Worm (Caenorhabditis elegans) whole organism, young adult: ENCODE data around the gene ddn-3.

Experiments used
- B0336.3 ChIP-seq: fragments of 200-800 bp; sonication (Bioruptor generic); IDR thresholded peaks from 2 replicates; pipeline ENCODE4 v1.3.6; 2022; ENCODE audit warnings: missing genetic modification characterization, missing compliant biosample characterization
- F23B12.7 ChIP-seq: sonication (generic microtip); optimal IDR thresholded peaks from 2 replicates; lab custom pipeline; 2017; ENCODE audit warnings: missing genetic modification characterization, mild to moderate bottlenecking, missing compliant biosample characterization, antibody characterized with exemption, moderate library complexity; ENCODE audit not compliant: insufficient read depth
- attf-5 ChIP-seq: fragments of 200-800 bp; sonication (Bioruptor generic); optimal IDR thresholded peaks from 2 replicates; lab custom pipeline; 2018; ENCODE audit warnings: mild to moderate bottlenecking, missing genetic modification characterization, missing compliant biosample characterization
- ceh-100 ChIP-seq: fragments of 200-800 bp; sonication (Bioruptor generic); IDR thresholded peaks from 2 replicates; pipeline ENCODE4 v1.3.6; 2022; ENCODE audit warnings: missing genetic modification reagents, missing genetic modification characterization, missing compliant biosample characterization
- chd-7 ChIP-seq: sonication (generic microtip); optimal IDR thresholded peaks from 2 replicates; lab custom pipeline; 2016; ENCODE audit warnings: mild to moderate bottlenecking, missing genetic modification characterization, moderate library complexity, missing compliant biosample characterization

DNA sequence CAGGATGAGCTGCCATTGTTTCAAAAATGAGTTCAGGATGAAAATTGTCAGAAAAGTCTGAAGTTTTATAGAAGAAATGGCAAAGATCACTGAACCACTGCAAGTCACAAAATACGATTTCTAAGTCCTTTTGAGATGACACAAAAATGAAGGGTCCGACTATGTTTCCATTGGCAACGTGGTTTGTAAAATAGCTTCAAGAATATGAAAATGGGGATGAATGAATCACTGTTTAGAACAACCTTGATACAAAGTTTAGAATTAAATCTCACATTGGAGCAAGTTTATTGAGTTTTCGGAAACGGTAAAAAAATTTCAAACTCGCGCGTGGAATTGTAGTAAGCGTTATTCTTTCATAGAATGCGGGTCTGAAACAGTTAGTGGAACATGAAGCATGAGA lies at the start of gene ddn-3:
- no peak for TF ChIP-seq ceh-100
- TF ChIP-seq attf-5 (GFP tag; lab: Kevin White, UChicago), result no peak
- TF ChIP-seq F23B12.7, result no peak
- TF ChIP-seq chd-7 (tag; lab: Kevin White, UChicago), result no peak
- no peak for TF ChIP-seq B0336.3
